Fruit fly (Drosophila melanogaster) whole organism, embryonic: ENCODE results near the gene CG4101.

Experiments used
- Atf3 ChIP-seq: fragments of 200-800 bp; sonication (Bioruptor generic); optimal IDR thresholded peaks from 3 replicates; lab custom pipeline; 2016; ENCODE audit warnings: missing biosample characterization, missing genetic modification characterization
- CG30020 ChIP-seq: fragments of 200-800 bp; optimal IDR thresholded peaks from 2 replicates; lab custom pipeline; 2019; ENCODE audit warnings: missing biosample characterization, mild to moderate bottlenecking, missing genetic modification characterization, moderate library complexity
- CG8388 ChIP-seq: fragments of 200-800 bp; sonication (Bioruptor generic); optimal IDR thresholded peaks from 2 replicates; lab custom pipeline; 2019; ENCODE audit warnings: missing biosample characterization, mild to moderate bottlenecking, missing genetic modification characterization, moderate library complexity
- Sin3A ChIP-seq: fragments of >200 bp; optimal IDR thresholded peaks from 2 replicates; lab custom pipeline; 2018
- sima ChIP-seq: fragments of 200-800 bp; sonication (Bioruptor generic); optimal IDR thresholded peaks from 2 replicates; lab custom pipeline; 2016; ENCODE audit warnings: missing biosample characterization, missing genetic modification characterization

dm6 chr3L:16582678-16583315, 29.5 kb upstream of the CG4101 start, which contains the start of gene Rpn12:
- peak; percentile 37 for TF ChIP-seq CG30020 (tag; lab: Kevin White, UChicago)
- TF ChIP-seq CG8388, result no peak
- TF ChIP-seq Atf3, result no peak
- TF ChIP-seq Sin3A (lab: Kevin White, UChicago), result no peak
- no peak for TF ChIP-seq sima (GFP tag; lab: Kevin White, UChicago)
